Fruit fly (Drosophila melanogaster): ENCODE results near the gene CG14424.

Gene CG14424

dm6 chrX:2934827-2935226 is 7.8 kb upstream of the CG14424 start, which contains the start of gene CG3592:
Gene CG3592 (plus strand): TSS chrX:2935127.
- TF ChIP-seq CG17801 (GFP tag; optimal IDR thresholded peaks at IDR 0.05; ENCODE audit: partially characterized antibody): no peak

- TF ChIP-seq CG17801 (GFP tag; optimal IDR thresholded peaks at IDR 0.05; ENCODE audit: partially characterized antibody): no peak
These were observed 2.4 kb upstream of the CG14424 start, which contains the start of gene CG32793 for dm6 chrX:2929496-2929895. Gene CG32793 (plus strand): TSS chrX:2929796.

DNA sequence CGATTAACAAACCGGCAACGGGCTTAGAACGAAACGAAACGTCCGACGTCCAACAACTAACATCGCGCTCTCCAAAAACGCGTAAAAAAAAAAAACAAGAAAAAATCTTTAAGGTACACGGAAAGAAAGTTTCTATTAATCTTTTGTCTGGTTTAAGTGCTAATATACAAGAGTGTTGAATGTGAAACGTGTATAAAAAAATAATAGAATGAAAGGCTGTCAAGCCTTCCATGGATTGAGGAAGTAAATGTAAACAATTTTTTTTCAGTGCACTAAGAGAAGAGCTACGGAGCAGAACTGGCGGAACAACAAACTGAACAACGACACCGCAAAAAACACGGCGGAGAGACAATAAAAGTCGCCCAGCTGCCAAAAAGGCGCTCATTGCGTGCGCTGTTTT is 7.3 kb downstream of the CG14424 start, which contains the start of gene CG3588:
Gene CG3588 (plus strand): TSS at position 29 of the 400 bp plus-strand sequence.
- TF ChIP-seq CG17801 (GFP tag; optimal IDR thresholded peaks at IDR 0.05; ENCODE audit: partially characterized antibody): no peak

DNA sequence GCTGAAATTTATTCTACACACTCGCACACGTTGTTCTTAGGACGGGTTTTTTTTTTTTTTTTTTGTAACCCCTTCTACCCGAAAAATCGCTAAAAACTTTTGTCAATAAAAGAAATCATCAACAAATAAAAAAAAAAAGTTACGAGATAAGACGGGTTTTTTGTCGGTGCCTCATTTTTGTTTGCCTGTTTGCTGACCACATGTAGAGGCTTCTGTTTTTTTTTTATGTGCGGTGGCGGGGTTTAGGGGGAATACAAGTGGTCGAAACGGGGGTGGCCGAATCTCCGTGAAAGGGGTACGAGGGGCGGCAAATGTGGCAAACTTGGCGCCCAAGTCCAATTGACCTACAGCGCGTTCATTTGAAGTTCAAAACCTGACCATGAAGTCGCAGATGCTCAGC is 8.5 kb downstream of the CG14424 start:
- TF ChIP-seq CG17801 (GFP tag; optimal IDR thresholded peaks at IDR 0.05; ENCODE audit: partially characterized antibody): no peak

dm6 chrX:2915108-2915507 is 11.9 kb downstream of the CG14424 start:
- TF ChIP-seq CG17801 (GFP tag; optimal IDR thresholded peaks at IDR 0.05; ENCODE audit: partially characterized antibody): no peak

DNA sequence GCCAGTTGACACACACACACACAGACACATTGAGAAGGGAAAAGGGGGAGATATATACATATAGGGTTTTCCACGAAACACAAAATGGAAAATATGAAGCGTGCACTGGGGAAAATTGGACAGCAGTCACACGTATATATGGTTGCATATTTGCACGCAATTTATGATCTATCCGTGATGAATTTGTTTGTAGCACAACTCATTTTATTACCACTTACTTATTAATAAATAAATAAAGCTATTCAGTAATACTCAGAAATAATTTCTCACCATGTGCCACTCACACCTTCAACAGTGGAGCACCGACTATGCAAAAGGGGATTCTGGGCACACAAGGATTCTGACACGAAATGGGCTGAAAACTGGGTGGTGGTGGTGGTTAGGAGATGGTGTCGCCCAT is 13.0 kb downstream of the CG14424 start:
- no peak for TF ChIP-seq CG17801 (GFP tag; optimal IDR thresholded peaks at IDR 0.05; ENCODE audit: partially characterized antibody)

- no peak for TF ChIP-seq CG17801 (GFP tag; optimal IDR thresholded peaks at IDR 0.05; ENCODE audit: partially characterized antibody)
These were observed 14.5 kb downstream of the CG14424 start for dm6 chrX:2912581-2912980.

dm6 chrX:2907105-2907694 is 19.9 kb downstream of the CG14424 start:
- no peak for TF ChIP-seq CG17801 (GFP tag; optimal IDR thresholded peaks at IDR 0.05; ENCODE audit: partially characterized antibody)

dm6 chrX:2890468-2890867 is 36.6 kb downstream of the CG14424 start, which contains the start of gene CG3526:
Gene CG3526 (plus strand): TSS chrX:2890768.
- TF ChIP-seq CG17801 (GFP tag; optimal IDR thresholded peaks at IDR 0.05; ENCODE audit: partially characterized antibody): no peak

DNA sequence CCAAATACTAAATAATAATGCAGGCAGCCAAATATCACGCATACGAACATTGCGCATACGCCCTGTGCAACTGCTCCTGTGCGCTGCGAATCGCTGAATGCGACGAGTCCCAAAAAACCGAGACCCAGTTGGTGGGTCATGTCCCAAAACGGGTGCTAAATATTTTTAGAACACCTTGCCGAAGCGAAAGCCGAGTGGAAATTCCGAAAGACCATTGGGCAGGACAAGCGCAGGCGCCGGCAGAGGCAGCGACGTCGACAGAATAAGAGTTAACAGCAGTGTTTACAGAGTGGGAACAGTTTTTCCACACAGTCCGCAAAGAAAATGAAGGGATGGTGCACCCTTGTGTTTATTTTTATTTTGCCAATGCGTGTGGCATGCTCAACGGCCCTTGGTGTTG is 38.8 kb downstream of the CG14424 start:
- no peak for TF ChIP-seq CG17801 (GFP tag; optimal IDR thresholded peaks at IDR 0.05; ENCODE audit: partially characterized antibody)

DNA sequence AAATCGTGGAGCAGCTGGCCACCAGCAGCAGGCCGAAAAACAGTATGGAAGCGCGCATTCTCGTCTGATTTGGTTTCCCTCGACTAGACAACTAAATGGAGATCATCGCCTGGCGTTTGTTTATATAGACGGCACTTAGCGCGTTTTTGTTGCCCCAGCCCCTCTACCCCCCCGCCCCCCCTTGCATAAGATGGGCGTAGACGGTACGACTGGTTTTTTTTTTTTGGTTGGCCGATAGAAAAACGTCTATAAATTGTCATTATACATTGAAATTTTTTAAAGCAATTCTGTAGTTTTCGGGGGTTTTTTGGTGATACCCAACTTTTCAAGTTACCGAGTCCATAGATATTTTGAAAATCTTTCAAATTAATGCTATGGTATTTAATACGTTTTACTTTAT is 41.2 kb downstream of the CG14424 start, which contains the start of gene CG14419:
Gene CG14419 (minus strand): TSS at position 101 of the 400 bp plus-strand sequence.
- TF ChIP-seq CG17801 (GFP tag; optimal IDR thresholded peaks at IDR 0.05; ENCODE audit: partially characterized antibody): no peak

dm6 chrX:2883561-2883960 is 43.5 kb downstream of the CG14424 start, which contains the start of gene CG14418:
Gene CG14418 (minus strand): TSS chrX:2883661.
- TF ChIP-seq CG17801 (GFP tag; optimal IDR thresholded peaks at IDR 0.05; ENCODE audit: partially characterized antibody): no peak

DNA sequence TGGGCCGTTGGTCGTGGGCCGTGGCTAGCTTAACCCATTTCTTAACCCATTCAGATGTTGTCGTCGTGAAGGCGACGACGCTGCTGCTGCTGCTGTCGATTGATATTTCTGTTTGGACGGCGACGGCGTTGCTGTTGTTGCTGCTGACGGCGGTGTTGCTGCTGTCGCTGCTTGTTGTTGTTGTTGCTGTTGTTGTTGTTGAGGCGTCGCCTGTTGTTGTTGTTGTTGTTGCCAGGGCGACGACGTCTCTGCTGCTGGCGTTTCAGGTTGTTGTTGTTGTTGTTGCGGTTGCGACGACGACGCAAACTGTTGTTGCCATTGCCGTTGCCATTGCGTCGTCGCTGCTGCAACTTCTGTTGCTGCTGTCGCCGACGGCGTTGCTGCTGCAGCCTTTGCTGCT is 44.5 kb downstream of the CG14424 start:
- TF ChIP-seq CG17801 (GFP tag; optimal IDR thresholded peaks at IDR 0.05; ENCODE audit: partially characterized antibody): no peak

dm6 chrX:2880660-2881059 is 46.4 kb downstream of the CG14424 start:
- TF ChIP-seq CG17801 (GFP tag; optimal IDR thresholded peaks at IDR 0.05; ENCODE audit: partially characterized antibody): no peak

DNA sequence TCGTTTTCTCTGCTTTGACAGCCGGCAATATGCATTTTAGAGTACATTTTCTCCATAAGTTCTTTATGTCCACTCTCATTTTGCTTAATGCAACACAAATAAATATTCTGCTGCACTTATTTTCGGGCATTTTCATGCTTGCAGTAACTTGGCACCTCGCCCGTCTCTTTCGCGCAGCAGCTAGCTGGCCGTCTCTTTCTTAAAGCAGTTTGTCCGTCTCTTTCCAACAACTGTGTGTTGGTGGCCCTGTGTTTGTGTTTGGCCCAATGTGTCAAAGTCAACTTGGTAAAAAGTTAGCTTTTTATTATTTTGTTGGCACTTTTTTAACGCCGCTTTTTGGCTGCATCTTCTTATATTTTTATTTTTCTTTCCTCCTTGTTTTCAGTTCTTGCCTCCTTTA is 50.0 kb downstream of the CG14424 start:
- no peak for TF ChIP-seq CG17801 (GFP tag; optimal IDR thresholded peaks at IDR 0.05; ENCODE audit: partially characterized antibody)

dm6 chrX:2876433-2876832 is 50.6 kb downstream of the CG14424 start, which contains the start of gene CG14417:
Gene CG14417 (minus strand): TSS chrX:2876533.
- no peak for TF ChIP-seq CG17801 (GFP tag; optimal IDR thresholded peaks at IDR 0.05; ENCODE audit: partially characterized antibody)

Measured in ovary, adult (tissue).